Fruit fly (Drosophila melanogaster) whole organism, adult: ENCODE data around the gene CG15439.
A peak's percentile ranks its signal among the peaks of the same experiment; 100 is the strongest.

ENCODE experiments used
- CG14711 ChIP-seq: fragments of 200-800 bp; sonication (Bioruptor generic); optimal IDR thresholded peaks from 2 replicates; lab custom pipeline; 2018; ENCODE audit warnings: missing biosample characterization, mild to moderate bottlenecking, missing genetic modification characterization, moderate library complexity
- Hr96 ChIP-seq: fragments of 200-800 bp; sonication (Bioruptor generic); optimal IDR thresholded peaks from 2 replicates; lab custom pipeline; 2016; ENCODE audit warnings: missing biosample characterization, missing genetic modification characterization
- bab1 ChIP-seq: fragments of 200-800 bp; sonication (Bioruptor generic); optimal IDR thresholded peaks from 3 replicates; lab custom pipeline; 2019; ENCODE audit warnings: missing biosample characterization, mild to moderate bottlenecking, missing genetic modification characterization, moderate library complexity
- kay ChIP-seq: fragments of 200-800 bp; sonication (Bioruptor generic); peaks from one replicate; lab custom pipeline; 2016; ENCODE audit warnings: missing biosample characterization, missing genetic modification characterization, borderline replicate concordance

DNA sequence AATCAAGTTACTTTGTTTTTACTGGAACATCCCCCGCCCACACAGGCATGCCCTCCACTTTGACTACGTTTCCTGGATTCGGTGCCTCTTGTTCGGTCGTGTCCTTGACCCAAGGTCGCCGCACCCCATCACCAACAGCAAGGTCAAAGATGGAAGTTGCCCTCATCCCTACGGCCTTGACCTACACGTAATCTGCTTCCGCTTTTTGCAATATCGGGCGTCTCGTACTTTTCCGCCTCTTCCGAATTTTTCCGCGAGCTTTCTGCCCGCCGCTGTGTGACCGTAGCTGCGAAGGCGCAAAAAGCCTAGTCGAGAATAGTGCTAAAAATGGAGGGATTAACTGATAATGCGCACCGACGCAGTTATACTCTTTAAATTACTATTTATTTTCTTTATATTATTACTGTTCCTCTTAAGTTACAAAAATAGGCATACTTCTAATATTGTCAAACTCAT lies 3.7 kb upstream of the CG15439 start, which contains the start of gene Gs1l:
- TF ChIP-seq bab1 = peak; percentile 19
- TF ChIP-seq Hr96 (GFP tag; lab: Kevin White, UChicago) = no peak
- no peak for TF ChIP-seq kay
- peak; percentile 13 for TF ChIP-seq CG14711 (tag; lab: Kevin White, UChicago)
